Worm (Caenorhabditis elegans): ENCODE results near the gene ccnk-1.

DNA sequence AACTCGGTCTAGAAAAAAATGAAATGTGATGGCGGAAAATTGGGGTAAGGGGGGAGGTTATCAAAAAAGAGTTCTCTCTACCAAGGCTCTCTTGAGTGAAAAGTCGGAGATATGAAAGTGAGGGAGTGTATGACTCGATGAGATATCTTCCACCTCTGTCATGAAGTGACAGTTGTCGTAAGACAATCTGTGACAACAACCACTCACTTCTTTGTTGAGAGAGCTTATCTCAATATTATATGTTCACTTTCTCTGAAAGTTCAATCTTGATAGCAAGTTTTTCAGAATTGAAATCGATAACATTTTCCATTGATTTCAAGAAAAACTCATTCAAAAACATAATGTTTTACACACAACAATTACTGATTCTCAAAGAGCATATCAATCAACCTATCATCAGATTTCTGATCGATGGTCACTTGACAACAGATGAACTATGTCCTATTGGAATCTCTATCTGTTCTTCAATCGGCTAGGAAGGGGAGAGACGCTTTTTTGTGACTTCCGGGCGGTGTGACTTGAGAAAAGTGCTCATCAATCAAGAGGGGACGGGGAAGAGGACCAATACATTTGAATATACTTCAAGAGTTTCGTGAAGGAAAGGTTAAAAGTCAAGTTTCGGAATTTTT is 35.5 kb upstream of the ccnk-1 start:
- no peak for TF ChIP-seq ama-1 (optimal IDR thresholded peaks at IDR 0.05)
- no peak for TF ChIP-seq nfya-1 (tag; optimal IDR thresholded peaks at IDR 0.05)
- TF ChIP-seq unc-86 (tag; optimal IDR thresholded peaks at IDR 0.05): no peak
- no peak for TF ChIP-seq fkh-10 (GFP tag; optimal IDR thresholded peaks at IDR 0.05)
- no peak for TF ChIP-seq pha-4 (tag; optimal IDR thresholded peaks at IDR 0.05)
- TF ChIP-seq che-1 (tag; optimal IDR thresholded peaks at IDR 0.05): no peak
- TF ChIP-seq pax-1 (tag; optimal IDR thresholded peaks at IDR 0.05): no peak
- TF ChIP-seq K09A11.1 (tag; optimal IDR thresholded peaks at IDR 0.05; ENCODE audit: insufficient read depth): no peak
- no peak for TF ChIP-seq F13H6.1 (tag; optimal IDR thresholded peaks at IDR 0.05)
- no peak for TF ChIP-seq lin-11 (tag; optimal IDR thresholded peaks at IDR 0.05)
- no peak for TF ChIP-seq hlh-13 (GFP tag; optimal IDR thresholded peaks at IDR 0.05)
- no peak for TF ChIP-seq ceh-19 (GFP tag; optimal IDR thresholded peaks at IDR 0.05)
- no peak for TF ChIP-seq pros-1 (tag; optimal IDR thresholded peaks at IDR 0.05)
